Fruit fly (Drosophila melanogaster): ENCODE measurements around the gene CG17475.
A peak's percentile ranks its signal among the peaks of the same experiment; 100 is the strongest.

CG17475 gene

dm6 chr3R:17115668-17116067 is 14.6 kb downstream of the CG17475 start (continued):
- TF ChIP-seq wek (GFP tag; optimal IDR thresholded peaks at IDR 0.05): peak; percentile 31
- no peak for TF ChIP-seq Lhr (GFP tag; optimal IDR thresholded peaks at IDR 0.05)
- peak in 1 of 2 experiments; percentile 51 for TF ChIP-seq Hr78 (GFP tag; optimal IDR thresholded peaks at IDR 0.05)
- TF ChIP-seq CG11085 (GFP tag; IDR thresholded peaks at IDR 0.05): no peak
- TF ChIP-seq cwo (GFP tag; optimal IDR thresholded peaks at IDR 0.05): no peak
- peak; percentile 15; the same call in 1 of the 2 replicates for TF ChIP-seq onecut (GFP tag; IDR thresholded peaks at IDR 0.05)
- peak; percentile 34 for TF ChIP-seq CG15011 (GFP tag; optimal IDR thresholded peaks at IDR 0.05)
- no peak for TF ChIP-seq CG2129 (GFP tag; IDR thresholded peaks at IDR 0.05; ENCODE audit: partially characterized antibody)
- TF ChIP-seq otp (GFP tag; IDR thresholded peaks at IDR 0.05): no peak
- TF ChIP-seq Rx (GFP tag; IDR thresholded peaks at IDR 0.05): no peak
- TF ChIP-seq Bgb (GFP tag; IDR thresholded peaks at IDR 0.05; ENCODE audit: partially characterized antibody): no peak
- TF ChIP-seq aop (GFP tag; IDR thresholded peaks at IDR 0.05): no peak
- TF ChIP-seq CG33213 (GFP tag; optimal IDR thresholded peaks at IDR 0.05): no peak
- peak; percentile 50 for TF ChIP-seq Asciz (GFP tag; optimal IDR thresholded peaks at IDR 0.05)
- TF ChIP-seq CG7987 (GFP tag; optimal IDR thresholded peaks at IDR 0.05): peak; percentile 4
- TF ChIP-seq CG17186 (GFP tag; optimal IDR thresholded peaks at IDR 0.05): no peak
- TF ChIP-seq CG4282 (GFP tag; optimal IDR thresholded peaks at IDR 0.05): no peak
- TF ChIP-seq her (GFP tag; optimal IDR thresholded peaks at IDR 0.05): no peak
- peak; percentile 15 for TF ChIP-seq Blimp-1 (GFP tag; optimal IDR thresholded peaks at IDR 0.05)
- TF ChIP-seq lab (GFP tag; optimal IDR thresholded peaks at IDR 0.05): peak; percentile 73
- no peak for TF ChIP-seq gfzf (GFP tag; optimal IDR thresholded peaks at IDR 0.05)
- TF ChIP-seq B-H2 (GFP tag; optimal IDR thresholded peaks at IDR 0.05): no peak
- peak; percentile 45 for TF ChIP-seq lbe (GFP tag; optimal IDR thresholded peaks at IDR 0.05)
- no peak for TF ChIP-seq Pdp1 (GFP tag; optimal IDR thresholded peaks at IDR 0.05)
- TF ChIP-seq Sry-β (GFP tag; optimal IDR thresholded peaks at IDR 0.05): no peak
- TF ChIP-seq CG5180 (GFP tag; optimal IDR thresholded peaks at IDR 0.05): no peak
- no peak for TF ChIP-seq gro (GFP tag; optimal IDR thresholded peaks at IDR 0.05)
- no peak for TF ChIP-seq Ptx1 (GFP tag; IDR thresholded peaks at IDR 0.05)
- TF ChIP-seq CG9797 (GFP tag; optimal IDR thresholded peaks at IDR 0.05): no peak
- TF ChIP-seq CG14710 (tag; optimal IDR thresholded peaks at IDR 0.05): peak; percentile 39
- peak; percentile 25 for TF ChIP-seq CG11723 (GFP tag; optimal IDR thresholded peaks at IDR 0.05)
- no peak for TF ChIP-seq row (GFP tag; IDR thresholded peaks at IDR 0.05)
- TF ChIP-seq Sox100B (GFP tag; optimal IDR thresholded peaks at IDR 0.05): peak; percentile 37
- peak; percentile 70 for TF ChIP-seq sens (GFP tag)
- TF ChIP-seq CG42726 (GFP tag; IDR thresholded peaks at IDR 0.05; ENCODE audit: partially characterized antibody): no peak
- TF ChIP-seq br (optimal IDR thresholded peaks at IDR 0.05): no peak
- TF ChIP-seq CG2875 (GFP tag; optimal IDR thresholded peaks at IDR 0.05): peak; percentile 37
- TF ChIP-seq kni (GFP tag; optimal IDR thresholded peaks at IDR 0.05): peak; percentile 62
- no peak for TF ChIP-seq nerfin-2 (GFP tag; IDR thresholded peaks at IDR 0.05; ENCODE audit: partially characterized antibody)
- TF ChIP-seq pho (GFP tag; optimal IDR thresholded peaks at IDR 0.05): no peak
- no peak for TF ChIP-seq CG10462 (GFP tag; optimal IDR thresholded peaks at IDR 0.05)
- peak; percentile 21 for TF ChIP-seq CG9727 (GFP tag; optimal IDR thresholded peaks at IDR 0.05)
- TF ChIP-seq gce (GFP tag; IDR thresholded peaks at IDR 0.05): no peak
- TF ChIP-seq CG32767 (GFP tag; IDR thresholded peaks at IDR 0.05): no peak
- TF ChIP-seq CG2202 (tag; optimal IDR thresholded peaks at IDR 0.05): no peak
- TF ChIP-seq cato (GFP tag; optimal IDR thresholded peaks at IDR 0.05; ENCODE audit: borderline replicate concordance): no peak
- no peak for TF ChIP-seq fd64A (GFP tag; optimal IDR thresholded peaks at IDR 0.05)
- TF ChIP-seq Doc2 (GFP tag; IDR thresholded peaks at IDR 0.05): no peak
- TF ChIP-seq kah (GFP tag; optimal IDR thresholded peaks at IDR 0.05): no peak
- TF ChIP-seq pros (GFP tag; optimal IDR thresholded peaks at IDR 0.05): peak; percentile 10
